Worm (Caenorhabditis elegans) whole organism, mixed stage, embryonic: ENCODE measurements around the gene F09F9.5.

Experiments used
- M03D4.4 ChIP-seq: sonication (generic microtip); optimal IDR thresholded peaks from 2 replicates; lab custom pipeline; 2017; ENCODE audit warnings: mild to moderate bottlenecking, missing genetic modification characterization, missing compliant biosample characterization
- bed-3 ChIP-seq: fragments of 200-800 bp; sonication (Bioruptor generic); optimal IDR thresholded peaks from 3 replicates; lab custom pipeline; 2018; ENCODE audit warnings: mild to moderate bottlenecking, missing genetic modification characterization, moderate library complexity, missing compliant biosample characterization
- blmp-1 ChIP-seq: fragments of 150-350 bp; optimal IDR thresholded peaks from 2 replicates; lab custom pipeline; 2014; ENCODE audit warnings: missing biosample characterization, missing genetic modification characterization
- ceh-39 ChIP-seq: fragments of 150-350 bp; optimal IDR thresholded peaks from 2 replicates; lab custom pipeline; 2014; ENCODE audit warnings: missing biosample characterization, missing genetic modification characterization
- ces-1 ChIP-seq: fragments of 150-350 bp; optimal IDR thresholded peaks from 2 replicates; lab custom pipeline; 2014; ENCODE audit warnings: missing biosample characterization, missing genetic modification reagents, missing genetic modification characterization
- cnd-1 ChIP-seq: fragments of 200-800 bp; sonication (Bioruptor generic); optimal IDR thresholded peaks from 2 replicates; lab custom pipeline; 2018; ENCODE audit warnings: mild to moderate bottlenecking, missing genetic modification characterization, missing compliant biosample characterization
- drap-1 ChIP-seq: fragments of 200-800 bp; sonication (Bioruptor generic); optimal IDR thresholded peaks from 3 replicates; lab custom pipeline; 2018; ENCODE audit warnings: mild to moderate bottlenecking, missing genetic modification characterization, missing compliant biosample characterization
- elt-1 ChIP-seq: sonication (generic microtip); optimal IDR thresholded peaks from 2 replicates; lab custom pipeline; 2017; ENCODE audit warnings: missing genetic modification characterization, mild to moderate bottlenecking, missing compliant biosample characterization, antibody characterized with exemption, moderate library complexity, borderline replicate concordance; ENCODE audit not compliant: insufficient read depth
- flh-1 ChIP-seq: fragments of 200-800 bp; sonication (Bioruptor generic); optimal IDR thresholded peaks from 2 replicates; lab custom pipeline; 2018; ENCODE audit warnings: mild to moderate bottlenecking, missing genetic modification characterization, moderate library complexity, missing compliant biosample characterization
- ham-2 ChIP-seq: fragments of 200-800 bp; sonication (Bioruptor generic); optimal IDR thresholded peaks from 2 replicates; lab custom pipeline; 2018; ENCODE audit warnings: mild to moderate bottlenecking, missing genetic modification characterization, missing compliant biosample characterization
- hlh-1 ChIP-seq: fragments of 150-350 bp; optimal IDR thresholded peaks from 2 replicates; lab custom pipeline; 2014; ENCODE audit warnings: missing biosample characterization, missing genetic modification reagents, missing genetic modification characterization
- lin-13 ChIP-seq: fragments of 150-350 bp; optimal IDR thresholded peaks from 2 replicates; lab custom pipeline; 2014; ENCODE audit warnings: missing biosample characterization, missing genetic modification characterization
- lin-32 ChIP-seq: fragments of 200-800 bp; sonication (Bioruptor generic); optimal IDR thresholded peaks from 2 replicates; lab custom pipeline; 2018; ENCODE audit warnings: mild to moderate bottlenecking, missing genetic modification characterization, missing compliant biosample characterization
- mab-5 ChIP-seq: fragments of 150-350 bp; optimal IDR thresholded peaks from 2 replicates; lab custom pipeline; 2014; ENCODE audit warnings: missing biosample characterization, missing genetic modification characterization
- mep-1 ChIP-seq: fragments of 150-350 bp; optimal IDR thresholded peaks from 2 replicates; lab custom pipeline; 2017; ENCODE audit warnings: missing biosample characterization, missing genetic modification reagents, missing genetic modification characterization, inconsistent platforms
- mls-2 ChIP-seq: sonication (generic microtip); optimal IDR thresholded peaks from 2 replicates; lab custom pipeline; 2016; ENCODE audit warnings: mild to moderate bottlenecking, missing genetic modification characterization, moderate library complexity, missing compliant biosample characterization
- nhr-12 ChIP-seq: fragments of 150-350 bp; optimal IDR thresholded peaks from 2 replicates; lab custom pipeline; 2014; ENCODE audit warnings: missing biosample characterization, missing genetic modification characterization
- nhr-2 ChIP-seq: fragments of 150-350 bp; optimal IDR thresholded peaks from 2 replicates; lab custom pipeline; 2014; ENCODE audit warnings: missing biosample characterization, missing genetic modification characterization
- nhr-237 ChIP-seq: fragments of 150-350 bp; optimal IDR thresholded peaks from 2 replicates; lab custom pipeline; 2014; ENCODE audit warnings: missing biosample characterization, missing genetic modification characterization
- nhr-28 ChIP-seq: fragments of 150-350 bp; optimal IDR thresholded peaks from 2 replicates; lab custom pipeline; 2014; ENCODE audit warnings: missing biosample characterization, missing genetic modification characterization
- nhr-76 ChIP-seq: sonication (generic microtip); optimal IDR thresholded peaks from 2 replicates; lab custom pipeline; 2017; ENCODE audit warnings: missing biosample characterization, missing genetic modification characterization
- pha-4 ChIP-seq: fragments of 150-350 bp; optimal IDR thresholded peaks from 2 replicates; lab custom pipeline; 2018; ENCODE audit warnings: missing biosample characterization, missing genetic modification reagents, missing genetic modification characterization
- sem-2 ChIP-seq: fragments of 200-800 bp; sonication (Bioruptor generic); optimal IDR thresholded peaks from 2 replicates; lab custom pipeline; 2018; ENCODE audit warnings: mild to moderate bottlenecking, missing genetic modification characterization, missing compliant biosample characterization
- snpc-4 ChIP-seq: fragments of 150-350 bp; optimal IDR thresholded peaks from 2 replicates; lab custom pipeline; 2014; ENCODE audit warnings: missing biosample characterization, missing genetic modification characterization
- tbx-8 ChIP-seq: fragments of 200-800 bp; sonication (Bioruptor generic); optimal IDR thresholded peaks from 2 replicates; lab custom pipeline; 2018; ENCODE audit warnings: mild to moderate bottlenecking, missing genetic modification characterization, moderate library complexity, missing compliant biosample characterization
- unc-39 ChIP-seq: fragments of 150-350 bp; optimal IDR thresholded peaks from 2 replicates; lab custom pipeline; 2014; ENCODE audit warnings: missing biosample characterization, missing genetic modification characterization
- unc-62 ChIP-seq: fragments of 150-350 bp; optimal IDR thresholded peaks from 2 replicates; lab custom pipeline; 2014; ENCODE audit warnings: missing biosample characterization, missing genetic modification reagents, missing genetic modification characterization
- zip-8 ChIP-seq: fragments of 150-350 bp; optimal IDR thresholded peaks from 2 replicates; lab custom pipeline; 2014; ENCODE audit warnings: missing biosample characterization, missing genetic modification characterization

The F09F9.5 gene

DNA sequence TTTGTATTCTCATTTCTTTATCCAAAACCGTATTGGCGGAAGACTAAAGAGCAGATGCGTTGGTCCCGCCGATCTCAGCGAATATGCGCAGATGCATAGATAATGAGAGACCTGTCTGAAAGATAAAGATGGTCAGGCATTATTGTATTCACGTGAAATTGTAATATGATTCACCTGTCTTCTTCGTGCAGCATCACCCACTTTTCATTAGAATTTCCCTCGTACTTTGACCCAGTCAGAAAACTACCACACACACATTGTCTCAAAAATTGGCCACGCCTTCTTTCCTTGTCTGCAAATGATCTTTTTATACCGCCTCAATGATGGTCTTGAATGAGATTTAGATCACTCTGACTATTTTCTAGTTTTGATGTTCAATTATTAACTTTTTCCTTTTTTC is 28.3 kb downstream of the F09F9.5 start:
- TF ChIP-seq elt-1 (peak; percentile 79), lin-32 (GFP tag; lab: Kevin White, UChicago) (no peak)

DNA sequence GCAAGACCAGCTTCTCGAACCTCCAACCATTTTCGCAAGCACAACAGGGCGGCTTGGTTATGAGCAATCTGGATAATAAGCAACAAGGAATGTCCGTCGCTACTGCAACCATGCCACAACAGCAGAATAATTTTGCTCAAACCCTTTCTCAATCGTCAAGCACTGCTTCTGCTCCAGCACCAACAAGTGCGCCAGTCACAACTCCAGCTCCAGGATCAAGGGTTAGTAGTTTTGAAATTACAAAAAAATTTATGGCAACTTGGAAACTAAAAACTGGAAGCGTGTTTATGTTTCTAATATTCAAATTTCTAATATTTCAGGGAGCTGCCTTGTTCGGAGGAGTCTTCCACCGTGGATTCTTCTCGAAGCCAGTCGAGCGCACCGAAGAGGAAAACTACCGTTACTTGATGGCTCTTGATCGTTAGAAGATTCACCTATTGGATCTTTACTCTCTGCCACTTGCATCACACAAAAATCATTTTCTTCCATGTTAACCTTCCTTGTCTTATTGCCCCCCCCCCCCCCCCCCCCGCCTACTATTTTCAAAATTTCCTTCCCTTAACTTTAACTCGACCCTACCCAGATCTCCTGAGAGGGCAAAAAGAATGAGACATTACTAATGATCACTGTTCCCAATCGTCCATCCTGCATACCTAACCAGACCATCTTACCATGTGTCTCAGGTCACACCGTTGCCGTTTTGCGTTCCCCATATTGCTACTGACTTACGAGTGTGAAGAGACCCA is 29.2 kb downstream of the F09F9.5 start:
- no peak for TF ChIP-seq mep-1 (tag; lab: Kevin White, UChicago)
- TF ChIP-seq M03D4.4 (tag; lab: Kevin White, UChicago) = peak; percentile 12
- TF ChIP-seq, all 35 proteins: peak for 1

DNA sequence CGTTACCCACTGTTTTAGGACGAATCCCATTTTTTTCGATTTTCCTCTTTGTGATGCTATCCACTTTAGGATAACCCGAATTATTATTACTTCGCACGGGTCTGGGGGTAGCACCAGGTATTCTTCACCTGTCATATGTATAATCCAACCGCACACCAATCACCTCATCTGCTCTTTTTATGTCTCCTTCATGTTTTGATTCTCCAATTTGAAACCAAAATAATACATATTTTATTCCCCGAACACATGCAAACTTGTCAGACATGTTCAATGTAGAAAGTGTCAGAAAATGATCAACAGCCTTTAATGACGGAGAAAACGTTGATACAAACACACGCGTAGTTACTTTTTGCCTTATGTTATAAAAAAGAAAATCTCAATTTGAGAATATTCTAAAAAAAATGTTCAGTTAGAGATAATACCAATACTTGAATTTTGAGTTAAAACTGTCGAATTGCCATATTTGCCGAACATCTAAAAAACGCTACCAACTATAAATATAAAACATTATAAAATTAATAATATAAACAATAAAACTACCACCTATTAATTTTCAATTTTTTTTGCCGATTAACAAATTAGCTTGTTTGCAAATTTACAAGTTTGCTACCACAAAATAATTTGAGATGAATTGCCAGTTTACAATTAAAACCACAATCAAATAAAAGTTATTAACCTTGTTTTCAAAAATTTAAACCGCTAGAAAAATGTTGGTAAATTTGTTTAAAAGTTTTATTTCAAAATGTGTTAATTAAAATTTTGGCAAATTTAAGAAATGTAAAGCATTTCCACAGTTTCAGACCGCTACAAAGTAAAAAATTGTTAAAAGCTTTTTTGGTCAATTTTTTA is 30.1 kb downstream of the F09F9.5 start:
- TF ChIP-seq nhr-12 (no peak), ces-1 (GFP tag; lab: Kevin White, UChicago) (peak; percentile 18)

DNA sequence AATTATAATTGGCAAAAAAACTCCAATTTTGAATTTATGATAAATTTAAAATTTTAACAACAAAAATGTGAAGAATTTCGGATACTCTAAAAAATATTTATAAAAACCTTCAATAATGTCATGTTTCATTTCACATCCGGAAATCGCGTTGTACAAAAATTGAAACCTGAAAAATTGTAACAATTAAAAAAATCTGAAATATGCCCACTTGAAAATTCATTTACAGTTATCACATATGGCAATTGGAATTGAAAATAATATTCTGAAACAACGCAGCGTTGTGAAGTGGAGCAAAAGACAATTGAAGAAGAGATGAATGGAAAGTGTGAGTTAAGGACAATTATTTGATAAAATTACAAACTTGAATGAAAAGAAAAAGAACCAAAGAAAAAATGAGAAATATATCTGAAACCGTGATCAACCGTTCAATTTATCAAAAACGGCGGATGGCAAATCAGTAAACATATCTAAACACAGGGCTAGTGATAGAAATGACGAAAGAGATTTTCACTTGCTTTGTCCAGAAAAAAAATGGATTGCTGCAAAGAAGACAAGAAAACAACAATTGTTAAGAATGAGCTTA is 30.8 kb downstream of the F09F9.5 start:
- TF ChIP-seq blmp-1 (no peak), nhr-2 (tag; lab: Kevin White, UChicago) (no peak), lin-32 (GFP tag; lab: Kevin White, UChicago) (no peak), nhr-237 (tag; lab: Kevin White, UChicago) (no peak), hlh-1 (tag; lab: Kevin White, UChicago) (no peak), cnd-1 (tag; lab: Kevin White, UChicago) (no peak), nhr-28 (tag; lab: Kevin White, UChicago) (no peak), unc-62 (no peak), unc-39 (tag; lab: Kevin White, UChicago) (no peak), nhr-12 (no peak), mab-5 (no peak), mep-1 (tag; lab: Kevin White, UChicago) (no peak), lin-13 (no peak), ham-2 (GFP tag; lab: Kevin White, UChicago) (no peak), tbx-8 (no peak)
- TF ChIP-seq, all 35 proteins: peak for 0

DNA sequence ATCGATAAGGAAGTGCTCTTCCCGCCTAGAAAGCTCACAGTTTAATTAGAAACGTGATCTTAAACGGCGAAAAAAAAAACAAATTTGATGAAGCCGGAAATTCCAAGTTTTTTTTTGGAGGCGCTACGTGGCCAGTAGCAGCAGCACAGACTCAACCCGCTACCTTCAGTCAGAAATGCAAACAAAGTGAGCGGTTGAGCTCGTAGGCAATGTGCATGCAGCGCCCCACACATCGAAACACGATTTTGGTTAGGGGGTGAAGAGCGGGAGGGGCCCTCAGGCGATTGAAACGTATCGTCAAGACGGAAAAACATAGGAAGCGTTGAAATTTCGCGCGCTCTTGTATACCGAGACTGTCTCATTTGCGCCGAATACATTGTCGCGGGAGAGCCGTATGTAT is 33.5 kb downstream of the F09F9.5 start:
- peak; percentile 17 for TF ChIP-seq drap-1 (GFP tag; lab: Kevin White, UChicago)
- TF ChIP-seq mls-2 (tag; lab: Kevin White, UChicago) = no peak
- no peak for TF ChIP-seq cnd-1 (tag; lab: Kevin White, UChicago)

DNA sequence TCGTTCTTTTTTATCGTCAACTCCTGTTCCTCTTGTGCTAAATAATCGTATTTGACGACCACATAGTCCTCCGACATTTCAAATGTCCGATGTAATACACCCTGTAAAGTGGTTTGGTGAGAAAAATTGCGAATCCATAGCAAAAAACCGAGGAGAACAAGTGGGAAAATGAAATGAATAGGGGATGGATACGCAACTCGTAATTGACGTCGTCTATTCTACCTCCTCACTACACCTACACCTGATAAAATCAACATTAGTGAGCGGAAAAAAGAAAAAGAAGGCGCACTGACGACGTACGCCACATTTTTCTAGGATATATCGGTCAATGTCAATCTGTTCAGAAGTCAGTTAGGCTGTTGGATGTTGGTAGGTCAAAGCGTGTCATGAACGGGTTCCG is 35.6 kb downstream of the F09F9.5 start, which contains the start of gene nck-1:
TSS of gene nck-1 (minus strand) at position 101 of the 400 bp plus-strand sequence.
- TF ChIP-seq lin-13 (no peak), flh-1 (GFP tag; lab: Kevin White, UChicago) (no peak), drap-1 (GFP tag; lab: Kevin White, UChicago) (no peak), mab-5 (no peak), nhr-12 (no peak), pha-4 (no peak), sem-2 (GFP tag; lab: Kevin White, UChicago) (no peak), nhr-28 (tag; lab: Kevin White, UChicago) (no peak), zip-8 (tag; lab: Kevin White, UChicago) (no peak), blmp-1 (no peak), ceh-39 (no peak), nhr-2 (tag; lab: Kevin White, UChicago) (no peak), snpc-4 (tag; lab: Kevin White, UChicago) (no peak), nhr-237 (tag; lab: Kevin White, UChicago) (no peak), ces-1 (GFP tag; lab: Kevin White, UChicago) (no peak), bed-3 (GFP tag; lab: Kevin White, UChicago) (no peak), unc-39 (tag; lab: Kevin White, UChicago) (no peak), nhr-76 (tag; lab: Kevin White, UChicago) (no peak), mep-1 (tag; lab: Kevin White, UChicago) (no peak)
